Worm (Caenorhabditis elegans): Measurements from ENCODE around the gene F13D11.3.

F13D11.3 gene

DNA sequence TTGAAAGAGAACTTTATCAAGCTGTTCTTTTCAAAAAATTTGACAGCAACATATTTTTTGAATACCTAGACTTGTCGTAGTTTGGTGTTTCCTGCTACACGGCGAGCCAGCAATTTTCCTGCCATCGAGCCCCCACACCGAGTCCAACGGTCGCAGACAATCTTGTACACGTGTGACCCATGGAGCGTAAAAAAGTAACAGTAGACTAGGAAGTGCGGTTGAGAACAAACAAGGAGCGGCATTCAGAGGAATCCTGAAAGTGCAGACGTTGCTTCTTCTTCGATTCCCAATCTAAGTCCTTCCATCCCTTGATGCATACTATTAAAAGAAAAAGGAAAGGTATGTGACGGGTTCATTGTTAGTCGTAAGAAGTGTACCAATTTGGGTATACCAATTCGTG, 14.8 kb downstream of the F13D11.3 start, which contains the start of gene twnk-1:
Gene twnk-1 (plus strand): TSS at position 301 of the 400 bp plus-strand sequence.
- TF ChIP-seq Y67H2A.10 (GFP tag; conservative IDR thresholded peaks at IDR 0.05) = no peak
- TF ChIP-seq attf-3 (GFP tag; conservative IDR thresholded peaks at IDR 0.05) = no peak
- no peak for TF ChIP-seq pha-4 (tag; optimal IDR thresholded peaks at IDR 0.05)
- TF ChIP-seq mes-4 (tag; optimal IDR thresholded peaks at IDR 0.05) = no peak
- TF ChIP-seq snpc-1.3 (tag; optimal IDR thresholded peaks at IDR 0.05; ENCODE audit: insufficient read depth) = no peak
- no peak for TF ChIP-seq F39B2.1 (GFP tag; IDR thresholded peaks at IDR 0.05)
- TF ChIP-seq rcor-1 (GFP tag; IDR thresholded peaks at IDR 0.05) = no peak
- no peak for TF ChIP-seq nfya-1 (tag; optimal IDR thresholded peaks at IDR 0.05; ENCODE audit: borderline replicate concordance, insufficient read depth)
- TF ChIP-seq nhr-179 (tag; optimal IDR thresholded peaks at IDR 0.05) = no peak
- no peak for TF ChIP-seq fkh-3 (tag; optimal IDR thresholded peaks at IDR 0.05)
- TF ChIP-seq mxl-1 (tag; optimal IDR thresholded peaks at IDR 0.05) = no peak
- TF ChIP-seq F22D6.2 (tag; optimal IDR thresholded peaks at IDR 0.05) = no peak
- TF ChIP-seq athp-1 (tag; optimal IDR thresholded peaks at IDR 0.05) = no peak
- no peak for TF ChIP-seq hlh-12 (tag; optimal IDR thresholded peaks at IDR 0.05)
- no peak for TF ChIP-seq D2030.7 (GFP tag; IDR thresholded peaks at IDR 0.05)
- no peak for TF ChIP-seq attf-6 (GFP tag; IDR thresholded peaks at IDR 0.05)
- no peak for TF ChIP-seq C17E4.6 (GFP tag; IDR thresholded peaks at IDR 0.05)
- no peak for TF ChIP-seq ZK185.1 (tag; optimal IDR thresholded peaks at IDR 0.05; ENCODE audit: poor library complexity, severe bottlenecking)
- TF ChIP-seq F57C9.4 (tag; optimal IDR thresholded peaks at IDR 0.05) = no peak
- TF ChIP-seq zfh-2 (GFP tag; conservative IDR thresholded peaks at IDR 0.05) = no peak

ce11 chrX:5787861-5788260, 17.9 kb downstream of the F13D11.3 start, which contains the start of gene F46G11.2:
F46G11.2 (plus strand) TSS chrX:5788161.
- no peak for TF ChIP-seq ztf-3 (GFP tag; optimal IDR thresholded peaks at IDR 0.05)
- no peak for TF ChIP-seq nhr-120 (GFP tag; IDR thresholded peaks at IDR 0.05)
- no peak for TF ChIP-seq dpl-1 (GFP tag; optimal IDR thresholded peaks at IDR 0.05)
- no peak for TF ChIP-seq mxl-1 (tag; optimal IDR thresholded peaks at IDR 0.05)
- no peak for TF ChIP-seq B0261.1 (tag; optimal IDR thresholded peaks at IDR 0.05)
- no peak for TF ChIP-seq B0019.2 (GFP tag; conservative IDR thresholded peaks at IDR 0.05)

DNA sequence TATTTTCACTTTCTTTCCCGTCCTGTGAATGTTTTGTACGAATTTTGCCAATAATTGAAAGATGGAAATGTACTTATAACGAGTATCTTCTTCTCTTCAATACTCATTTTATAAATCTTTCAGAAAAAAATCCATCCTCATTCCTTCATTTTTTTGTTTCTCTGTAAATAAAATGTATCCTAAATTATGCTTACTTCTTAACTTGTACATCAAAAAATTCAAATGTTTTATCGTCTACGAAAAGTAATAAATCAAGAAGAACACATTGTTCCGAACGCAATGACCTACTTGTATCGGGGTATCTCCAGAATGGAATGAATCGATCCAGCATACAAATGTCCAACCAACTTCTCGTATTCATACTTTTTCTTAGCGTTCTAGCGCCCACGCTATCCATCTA, 19.5 kb downstream of the F13D11.3 start, which contains the start of gene F46G11.6:
Gene F46G11.6 (plus strand): TSS at position 301 of the 400 bp plus-strand sequence.
- no peak for TF ChIP-seq ztf-28 (GFP tag; IDR thresholded peaks at IDR 0.05)
- TF ChIP-seq die-1 (tag; optimal IDR thresholded peaks at IDR 0.05) = no peak
- TF ChIP-seq B0019.2 (GFP tag; conservative IDR thresholded peaks at IDR 0.05) = no peak

DNA sequence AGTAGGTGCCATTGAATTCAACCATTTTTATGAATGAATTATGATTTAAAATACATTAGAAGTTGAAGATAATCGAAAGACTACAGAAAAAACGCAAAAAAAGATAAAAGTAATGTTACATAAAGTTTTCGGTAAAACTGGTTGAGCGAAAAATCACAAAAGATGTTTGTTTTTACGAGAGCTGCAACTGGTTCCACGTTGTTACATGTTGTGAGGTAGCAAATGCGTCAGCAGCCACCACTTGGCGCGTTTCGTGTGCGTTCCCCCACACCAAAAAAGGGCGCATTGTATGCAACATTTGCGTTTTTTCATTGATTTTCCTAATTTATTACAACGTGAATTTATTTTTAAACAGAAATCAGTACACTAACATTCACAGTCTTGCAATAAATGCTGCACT, 23.6 kb downstream of the F13D11.3 start, which contains the start of gene gakh-1:
Gene gakh-1 (plus strand): TSS at position 347 of the 400 bp plus-strand sequence.
- no peak for TF ChIP-seq Y53G8AR.9 (GFP tag; conservative IDR thresholded peaks at IDR 0.05)
- TF ChIP-seq hlh-12 (tag; optimal IDR thresholded peaks at IDR 0.05) = no peak
- peak in 1 of 3 experiments; percentile 30 for TF ChIP-seq lin-35 (GFP tag; optimal IDR thresholded peaks at IDR 0.05)
- peak; percentile 31; the same call in 1 of the 2 replicates for TF ChIP-seq mcd-1 (GFP tag; IDR thresholded peaks at IDR 0.05)
- TF ChIP-seq lag-1 (GFP tag; IDR thresholded peaks at IDR 0.05) = no peak
- TF ChIP-seq dox-1 (GFP tag; IDR thresholded peaks at IDR 0.05) = peak; percentile 48
- TF ChIP-seq F10E7.11 (tag; optimal IDR thresholded peaks at IDR 0.05) = no peak
- 0 out of 2 replicates have a peak, but pooled peaks have one; percentile 10 for TF ChIP-seq rcor-1 (GFP tag; IDR thresholded peaks at IDR 0.05)
- no peak for TF ChIP-seq D2030.7 (GFP tag; IDR thresholded peaks at IDR 0.05)
- TF ChIP-seq madf-10 (tag; optimal IDR thresholded peaks at IDR 0.05) = no peak
- TF ChIP-seq zim-3 (tag; optimal IDR thresholded peaks at IDR 0.05) = no peak
- TF ChIP-seq zfh-2 (GFP tag; conservative IDR thresholded peaks at IDR 0.05) = no peak; the same call in 1 of the 2 replicates
- TF ChIP-seq F37B4.10 (GFP tag; IDR thresholded peaks at IDR 0.05) = no peak
- no peak for TF ChIP-seq Y56A3A.18 (GFP tag; IDR thresholded peaks at IDR 0.05)
- no peak for TF ChIP-seq ceh-58 (GFP tag; IDR thresholded peaks at IDR 0.05)
- peak; percentile 57 for TF ChIP-seq nhr-80 (tag; optimal IDR thresholded peaks at IDR 0.05)
- no peak for TF ChIP-seq bed-1 (GFP tag; IDR thresholded peaks at IDR 0.05)
- no peak for TF ChIP-seq ceh-40 (GFP tag; IDR thresholded peaks at IDR 0.05)
- TF ChIP-seq atf-7 (tag; optimal IDR thresholded peaks at IDR 0.05) = no peak
- no peak for TF ChIP-seq ama-1 (optimal IDR thresholded peaks at IDR 0.05)
- TF ChIP-seq ama-1 (GFP tag; optimal IDR thresholded peaks at IDR 0.05) = no peak
- TF ChIP-seq attf-3 (GFP tag; conservative IDR thresholded peaks at IDR 0.05) = no peak
- TF ChIP-seq mxl-1 (tag; optimal IDR thresholded peaks at IDR 0.05) = no peak
- no peak for TF ChIP-seq snpc-1.3 (tag; optimal IDR thresholded peaks at IDR 0.05; ENCODE audit: insufficient read depth)
- TF ChIP-seq Y53F4B.3 (GFP tag; IDR thresholded peaks at IDR 0.05) = no peak
- no peak for TF ChIP-seq athp-1 (tag; optimal IDR thresholded peaks at IDR 0.05)

Data from whole organism, young adult.